Fruit fly (Drosophila melanogaster): ENCODE results near the gene ND-B18.

Gene ND-B18

DNA sequence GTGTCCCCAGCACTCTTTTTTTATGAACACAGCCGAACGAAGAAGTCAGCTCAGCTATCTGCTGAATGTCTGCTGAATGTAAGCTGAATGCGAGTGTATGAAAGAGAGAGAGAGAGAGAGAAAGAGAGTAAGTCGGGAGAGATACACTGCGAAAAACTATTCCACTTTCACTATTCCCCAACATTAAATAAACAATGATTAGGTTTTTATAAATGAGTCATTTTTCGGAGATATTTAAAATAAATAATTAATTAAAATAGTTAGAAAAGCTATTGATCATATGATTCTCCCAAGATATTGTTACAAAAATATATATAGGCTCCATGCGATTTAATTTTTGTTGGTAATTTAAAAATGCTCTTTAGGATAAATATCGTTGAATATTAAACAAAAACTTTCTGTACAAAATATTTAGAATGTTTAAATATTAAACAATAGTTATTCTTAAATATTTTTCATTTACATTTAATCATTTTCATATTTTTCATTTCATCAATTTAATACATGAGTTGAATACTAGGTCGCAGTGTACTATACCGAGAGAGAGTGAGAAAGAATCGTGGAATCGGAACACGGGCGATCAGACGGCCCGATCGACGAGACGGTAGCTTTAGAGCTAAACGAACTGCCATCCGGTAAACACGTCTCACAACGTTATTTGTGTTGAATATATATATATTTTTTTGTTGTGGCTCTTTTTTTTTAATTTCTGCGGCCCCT, 39.5 kb upstream of the ND-B18 start, which contains the start of gene be (continued):
- peak; percentile 32 for TF ChIP-seq pdm3 (GFP tag; optimal IDR thresholded peaks at IDR 0.05)
- peak; percentile 4 for TF ChIP-seq CG11902 (GFP tag; optimal IDR thresholded peaks at IDR 0.05)
- TF ChIP-seq achi (GFP tag; optimal IDR thresholded peaks at IDR 0.05) = peak; percentile 53
- peak; percentile 24 for TF ChIP-seq Sox14 (GFP tag; optimal IDR thresholded peaks at IDR 0.05)
- TF ChIP-seq lz (GFP tag; optimal IDR thresholded peaks at IDR 0.05) = no peak
- TF ChIP-seq CG6163 (GFP tag; IDR thresholded peaks at IDR 0.05) = peak; percentile 59
- no peak for TF ChIP-seq CG1621 (tag; optimal IDR thresholded peaks at IDR 0.05)
- TF ChIP-seq esn (GFP tag; optimal IDR thresholded peaks at IDR 0.05) = peak; percentile 74
- peak; percentile 16 for TF ChIP-seq Sox15 (GFP tag; optimal IDR thresholded peaks at IDR 0.05)
- TF ChIP-seq Eip78C (GFP tag) = peak; percentile 76
- TF ChIP-seq vri (GFP tag; optimal IDR thresholded peaks at IDR 0.05) = peak; percentile 33
- TF ChIP-seq dsx (GFP tag; optimal IDR thresholded peaks at IDR 0.05; ENCODE audit: poor library complexity, severe bottlenecking) = peak; percentile 59
- no peak for TF ChIP-seq dac (GFP tag; optimal IDR thresholded peaks at IDR 0.05)
- peak; percentile 45 for TF ChIP-seq CG3919 (GFP tag; optimal IDR thresholded peaks at IDR 0.05)
- no peak for TF ChIP-seq fd85E (GFP tag; optimal IDR thresholded peaks at IDR 0.05)
- TF ChIP-seq fd59A (GFP tag; optimal IDR thresholded peaks at IDR 0.05) = no peak
- peak; percentile 41 to 66 for TF ChIP-seq ss (GFP tag; optimal IDR thresholded peaks at IDR 0.05)
- TF ChIP-seq CG9139 (GFP tag; optimal IDR thresholded peaks at IDR 0.05) = peak; percentile 22
- TF ChIP-seq topi (GFP tag; optimal IDR thresholded peaks at IDR 0.05) = no peak
- no peak for TF ChIP-seq fkh (GFP tag; optimal IDR thresholded peaks at IDR 0.05)
- TF ChIP-seq Ets96B (tag; optimal IDR thresholded peaks at IDR 0.05) = peak; percentile 76
- TF ChIP-seq CG6854 (GFP tag; optimal IDR thresholded peaks at IDR 0.05) = no peak
- no peak for TF ChIP-seq Hr39 (GFP tag; optimal IDR thresholded peaks at IDR 0.05)
- peak; percentile 80 for TF ChIP-seq CG3032 (tag; optimal IDR thresholded peaks at IDR 0.05)
- TF ChIP-seq CG8319 (GFP tag; optimal IDR thresholded peaks at IDR 0.05) = no peak
- TF ChIP-seq CG11294 (GFP tag; IDR thresholded peaks at IDR 0.05) = no peak; the same call in 1 of the 2 replicates
- TF ChIP-seq Met (GFP tag; optimal IDR thresholded peaks at IDR 0.05) = peak; percentile 18
- no peak for TF ChIP-seq net (GFP tag; optimal IDR thresholded peaks at IDR 0.05)
- TF ChIP-seq Hr38 (GFP tag; optimal IDR thresholded peaks at IDR 0.05) = no peak

dm6 chrX:15024728-15025127, 38.8 kb upstream of the ND-B18 start:
- no peak for TF ChIP-seq Lpt (GFP tag; optimal IDR thresholded peaks at IDR 0.05)
- no peak for TF ChIP-seq CG8319 (GFP tag; optimal IDR thresholded peaks at IDR 0.05)
- TF ChIP-seq Gug (GFP tag; IDR thresholded peaks at IDR 0.05) = no peak
- TF ChIP-seq Hr4 (GFP tag; optimal IDR thresholded peaks at IDR 0.05) = no peak
- no peak for TF ChIP-seq CG10631 (GFP tag; optimal IDR thresholded peaks at IDR 0.05)
- TF ChIP-seq dsx (GFP tag; optimal IDR thresholded peaks at IDR 0.05; ENCODE audit: poor library complexity, severe bottlenecking) = no peak
- no peak for TF ChIP-seq CG11762 (GFP tag; optimal IDR thresholded peaks at IDR 0.05; ENCODE audit: insufficient read depth)
- TF ChIP-seq OdsH (GFP tag; optimal IDR thresholded peaks at IDR 0.05) = no peak

- no peak for TF ChIP-seq Sox14 (GFP tag; optimal IDR thresholded peaks at IDR 0.05)
- TF ChIP-seq ss (GFP tag; optimal IDR thresholded peaks at IDR 0.05) = peak; percentile 12 to 50
- peak; percentile 48; the same call in 2 of the 3 replicates for TF ChIP-seq CG6163 (GFP tag; IDR thresholded peaks at IDR 0.05)
- no peak for TF ChIP-seq CG8319 (GFP tag; optimal IDR thresholded peaks at IDR 0.05)
- peak; percentile 32; the same call in 1 of the 3 replicates for TF ChIP-seq eg (GFP tag; IDR thresholded peaks at IDR 0.05)
- no peak for TF ChIP-seq CG4318 (GFP tag; optimal IDR thresholded peaks at IDR 0.05)
- TF ChIP-seq esn (GFP tag; optimal IDR thresholded peaks at IDR 0.05) = no peak
- TF ChIP-seq dac (GFP tag; optimal IDR thresholded peaks at IDR 0.05) = no peak
- peak; percentile 16 for TF ChIP-seq Blimp-1 (GFP tag; optimal IDR thresholded peaks at IDR 0.05)
- peak; percentile 52; the same call in 1 of the 3 replicates for TF ChIP-seq CG8119 (GFP tag; IDR thresholded peaks at IDR 0.05)
- no peak for TF ChIP-seq Sox15 (GFP tag; optimal IDR thresholded peaks at IDR 0.05)
- TF ChIP-seq Hr38 (GFP tag; optimal IDR thresholded peaks at IDR 0.05) = no peak
- no peak for TF ChIP-seq CG31627 (GFP tag; optimal IDR thresholded peaks at IDR 0.05)
- TF ChIP-seq dsx (GFP tag; optimal IDR thresholded peaks at IDR 0.05; ENCODE audit: poor library complexity, severe bottlenecking) = peak; percentile 55
Observed at dm6 chrX:15025737-15026136, 37.8 kb upstream of the ND-B18 start.

Measured in whole organism, prepupa.